Worm (Caenorhabditis elegans): ENCODE measurements around the gene hacl-1.

The hacl-1 gene

ce11 chrII:11495806-11496205, 3.0 kb upstream of the hacl-1 start:
- TF ChIP-seq jun-1 (tag; optimal IDR thresholded peaks at IDR 0.05): no peak
- TF ChIP-seq sea-2 (GFP tag; optimal IDR thresholded peaks at IDR 0.05): no peak
- TF ChIP-seq nhr-237 (tag; optimal IDR thresholded peaks at IDR 0.05): no peak
- no peak for TF ChIP-seq skn-1 (tag; optimal IDR thresholded peaks at IDR 0.05)
- TF ChIP-seq elt-2 (tag; optimal IDR thresholded peaks at IDR 0.05): no peak
- TF ChIP-seq hmg-11 (tag; optimal IDR thresholded peaks at IDR 0.05): no peak
- no peak for TF ChIP-seq ztf-11 (tag; optimal IDR thresholded peaks at IDR 0.05)

- TF ChIP-seq skn-1 (tag; optimal IDR thresholded peaks at IDR 0.05): peak; percentile 56
- no peak for TF ChIP-seq lin-15B (tag; optimal IDR thresholded peaks at IDR 0.05)
- TF ChIP-seq egl-5 (tag; optimal IDR thresholded peaks at IDR 0.05): peak; percentile 11
- peak; percentile 70 for TF ChIP-seq pha-4 (tag; optimal IDR thresholded peaks at IDR 0.05)
- no peak for TF ChIP-seq ztf-4 (tag; optimal IDR thresholded peaks at IDR 0.05)
- TF ChIP-seq elt-3 (tag; optimal IDR thresholded peaks at IDR 0.05): no peak
- TF ChIP-seq nhr-25 (tag; optimal IDR thresholded peaks at IDR 0.05): no peak
- peak; percentile 72 for TF ChIP-seq nfya-1 (tag; optimal IDR thresholded peaks at IDR 0.05; ENCODE audit: insufficient read depth)
Measured at ce11 chrII:11495307-11495706, 2.5 kb upstream of the hacl-1 start, which contains the start of the genes ooc-3 and B0334.4. Gene ooc-3 (minus strand): TSS chrII:11495321. Gene B0334.4 (plus strand): TSS chrII:11495692.

ce11 chrII:11487999-11488398, 4.8 kb downstream of the hacl-1 start, which contains the start of gene B0334.13:
Gene B0334.13 (plus strand): TSS chrII:11488299.
- TF ChIP-seq elt-1 (tag; optimal IDR thresholded peaks at IDR 0.05) (peak; percentile 13), nhr-25 (tag; optimal IDR thresholded peaks at IDR 0.05) (peak; percentile 43), snpc-4 (tag; optimal IDR thresholded peaks at IDR 0.05) (no peak), ZK546.5 (tag; optimal IDR thresholded peaks at IDR 0.05) (no peak)

ce11 chrII:11486698-11487234, 6.0 kb downstream of the hacl-1 start, which contains the start of gene ttr-18:
Gene ttr-18 (minus strand): TSS chrII:11486748.
- TF ChIP-seq ceh-28 (tag; optimal IDR thresholded peaks at IDR 0.05): no peak
- no peak for TF ChIP-seq R02D3.7 (tag; optimal IDR thresholded peaks at IDR 0.05)
- TF ChIP-seq elt-1 (tag; optimal IDR thresholded peaks at IDR 0.05): no peak
- TF ChIP-seq ztf-11 (tag; optimal IDR thresholded peaks at IDR 0.05): no peak
- no peak for TF ChIP-seq ceh-16 (tag; optimal IDR thresholded peaks at IDR 0.05)
- no peak for TF ChIP-seq nhr-43 (tag; optimal IDR thresholded peaks at IDR 0.05; ENCODE audit: poor library complexity, severe bottlenecking)
- no peak for TF ChIP-seq hmg-11 (tag; optimal IDR thresholded peaks at IDR 0.05)
- no peak for TF ChIP-seq daf-12 (tag; optimal IDR thresholded peaks at IDR 0.05)
- TF ChIP-seq ama-1 (optimal IDR thresholded peaks at IDR 0.05): no peak
- no peak for TF ChIP-seq elt-3 (tag; optimal IDR thresholded peaks at IDR 0.05)
- TF ChIP-seq eor-1 (tag; optimal IDR thresholded peaks at IDR 0.05): no peak
- no peak for TF ChIP-seq snpc-4 (tag; optimal IDR thresholded peaks at IDR 0.05)
- no peak for TF ChIP-seq fkh-10 (GFP tag; optimal IDR thresholded peaks at IDR 0.05)
- no peak for TF ChIP-seq nhr-76 (tag; optimal IDR thresholded peaks at IDR 0.05)
- no peak for TF ChIP-seq pqm-1 (tag; optimal IDR thresholded peaks at IDR 0.05)
- TF ChIP-seq mml-1 (tag; optimal IDR thresholded peaks at IDR 0.05): no peak
- TF ChIP-seq mdl-1 (tag; optimal IDR thresholded peaks at IDR 0.05): no peak
- no peak for TF ChIP-seq elt-2 (tag; optimal IDR thresholded peaks at IDR 0.05)
- peak; percentile 12 for TF ChIP-seq egl-27 (tag; optimal IDR thresholded peaks at IDR 0.05)
- TF ChIP-seq nhr-67 (tag; optimal IDR thresholded peaks at IDR 0.05): no peak
- no peak for TF ChIP-seq nhr-11 (tag; optimal IDR thresholded peaks at IDR 0.05)
- no peak for TF ChIP-seq nhr-77 (tag; optimal IDR thresholded peaks at IDR 0.05)
- peak; percentile 37 for TF ChIP-seq nhr-25 (tag; optimal IDR thresholded peaks at IDR 0.05)
- TF ChIP-seq nhr-23 (tag; optimal IDR thresholded peaks at IDR 0.05): peak; percentile 4

- TF ChIP-seq ama-1 (optimal IDR thresholded peaks at IDR 0.05): peak; percentile 39
- TF ChIP-seq nhr-77 (tag; optimal IDR thresholded peaks at IDR 0.05): no peak
Measured at ce11 chrII:11485200-11485599, 7.6 kb downstream of the hacl-1 start, which contains the start of gene twk-5. Gene twk-5 (minus strand): TSS chrII:11485300.

Data from whole organism, L3 larva.